Fruit fly (Drosophila melanogaster): Measurements from ENCODE around the gene Ype.

Gene Ype

DNA sequence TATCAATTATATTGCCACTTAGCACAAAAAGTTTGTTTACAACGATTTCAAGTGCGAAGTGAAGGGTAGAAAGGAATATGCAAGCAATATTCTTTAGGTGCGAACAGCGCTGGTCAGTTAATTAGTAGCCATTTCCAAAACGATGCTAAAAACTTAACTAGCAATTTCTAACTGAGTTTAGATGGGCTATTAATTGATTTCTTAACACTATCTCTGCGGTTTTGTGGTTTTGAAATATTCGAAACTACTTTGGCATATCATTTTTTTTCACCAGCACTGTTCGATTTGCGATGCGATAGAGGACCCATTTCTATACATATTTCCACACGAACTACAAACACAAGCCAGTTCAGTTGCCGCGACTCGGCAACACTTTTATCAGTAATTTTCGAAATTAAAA is 10.7 kb downstream of the Ype start (continued):
- TF ChIP-seq Jarid2 (GFP tag; optimal IDR thresholded peaks at IDR 0.05) (no peak), CG1603 (tag; optimal IDR thresholded peaks at IDR 0.05) (peak; percentile 3), CG14667 (GFP tag; IDR thresholded peaks at IDR 0.05) (no peak), CG2712 (tag; optimal IDR thresholded peaks at IDR 0.05) (no peak), CG15269 (tag; optimal IDR thresholded peaks at IDR 0.05) (no peak), Poxn (GFP tag; IDR thresholded peaks at IDR 0.05) (no peak), emc (GFP tag; optimal IDR thresholded peaks at IDR 0.05) (no peak), sna (GFP tag; IDR thresholded peaks at IDR 0.05; ENCODE audit: partially characterized antibody) (no peak), Trl (optimal IDR thresholded peaks at IDR 0.05) (no peak), Trl (GFP tag; optimal IDR thresholded peaks at IDR 0.05) (peak; percentile 21), al (GFP tag; IDR thresholded peaks at IDR 0.05) (no peak), CG18476 (GFP tag; optimal IDR thresholded peaks at IDR 0.05) (no peak), otp (GFP tag; IDR thresholded peaks at IDR 0.05) (no peak), CG15479 (GFP tag; optimal IDR thresholded peaks at IDR 0.05) (no peak), Atf3 (GFP tag; optimal IDR thresholded peaks at IDR 0.05) (no peak), Stat92E (GFP tag; optimal IDR thresholded peaks at IDR 0.05) (no peak), ftz-f1 (GFP tag; optimal IDR thresholded peaks at IDR 0.05) (no peak), Fer2 (tag; optimal IDR thresholded peaks at IDR 0.05) (no peak), hbn (GFP tag; IDR thresholded peaks at IDR 0.05; ENCODE audit: partially characterized antibody) (no peak), ERR (GFP tag; optimal IDR thresholded peaks at IDR 0.05) (no peak), sqz (GFP tag; optimal IDR thresholded peaks at IDR 0.05) (no peak), Doc3 (GFP tag; IDR thresholded peaks at IDR 0.05; ENCODE audit: partially characterized antibody) (no peak), caup (GFP tag; optimal IDR thresholded peaks at IDR 0.05; ENCODE audit: severe bottlenecking) (peak; percentile 25), D (optimal IDR thresholded peaks at IDR 0.05) (no peak), D (GFP tag; optimal IDR thresholded peaks at IDR 0.05) (no peak), tup (GFP tag; optimal IDR thresholded peaks at IDR 0.05) (no peak), slbo (GFP tag; IDR thresholded peaks at IDR 0.05) (peak; percentile 46; the same call in 1 of the 2 replicates), Hr3 (GFP tag; optimal IDR thresholded peaks at IDR 0.05) (no peak), CG17829 (tag; optimal IDR thresholded peaks at IDR 0.05) (no peak), phol (tag; optimal IDR thresholded peaks at IDR 0.05) (no peak), wdn (GFP tag; IDR thresholded peaks at IDR 0.05) (no peak), CG4282 (GFP tag; optimal IDR thresholded peaks at IDR 0.05) (no peak), Nf-YA (GFP tag; IDR thresholded peaks at IDR 0.05) (no peak), CG3995 (GFP tag; optimal IDR thresholded peaks at IDR 0.05) (no peak)

DNA sequence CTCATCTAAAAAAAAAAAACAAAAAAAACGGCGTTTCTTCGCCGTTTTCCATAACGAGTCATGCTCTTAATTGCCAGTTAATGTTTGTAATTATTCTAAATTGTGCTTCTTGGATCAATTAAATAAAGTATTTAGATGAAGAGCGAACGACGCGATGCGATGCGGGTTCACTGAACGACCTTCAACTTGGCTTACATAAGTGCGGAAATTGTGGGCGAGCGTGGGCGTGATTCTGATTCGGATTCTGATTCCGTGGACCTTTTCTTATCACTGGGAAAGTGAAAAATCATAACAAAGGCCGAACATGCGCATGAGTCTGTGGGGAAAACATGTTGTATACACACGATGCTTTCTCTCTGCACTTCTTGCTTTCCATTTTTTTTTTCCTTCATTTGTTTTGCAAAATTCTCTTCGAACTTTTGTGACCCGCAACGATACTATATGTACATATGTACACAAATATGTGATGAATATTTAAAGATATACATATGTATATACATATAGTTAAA is 11.7 kb downstream of the Ype start:
- TF ChIP-seq CG12299 (tag; optimal IDR thresholded peaks at IDR 0.05) (no peak), p53 (GFP tag; optimal IDR thresholded peaks at IDR 0.05) (no peak), CG10147 (GFP tag; optimal IDR thresholded peaks at IDR 0.05) (no peak), Pdp1 (GFP tag; optimal IDR thresholded peaks at IDR 0.05) (peak in 1 of 2 experiments; percentile 62), ewg (GFP tag; optimal IDR thresholded peaks at IDR 0.05) (peak; percentile 51), sd (tag; optimal IDR thresholded peaks at IDR 0.05) (no peak)
